Worm (Caenorhabditis elegans): Measurements from ENCODE around the gene F56C3.8.

The F56C3.8 gene

ce11 chrX:1393891-1394290 lies 9.5 kb upstream of the F56C3.8 start, which contains the start of gene F56C3.9:
TSS of gene F56C3.9 (minus strand) at chrX:1393991.
- no peak for TF ChIP-seq unc-62 (GFP tag; optimal IDR thresholded peaks at IDR 0.05)

- no peak for TF ChIP-seq unc-62 (GFP tag; optimal IDR thresholded peaks at IDR 0.05)
Measured at ce11 chrX:1389382-1389983, 5.0 kb upstream of the F56C3.8 start.

- no peak for TF ChIP-seq unc-62 (GFP tag; optimal IDR thresholded peaks at IDR 0.05)
Measured at ce11 chrX:1386893-1387367, 2.5 kb upstream of the F56C3.8 start, which contains the start of gene F56C3.1. TSS of gene F56C3.1 (plus strand) at chrX:1387317.

- TF ChIP-seq unc-62 (GFP tag; optimal IDR thresholded peaks at IDR 0.05) = no peak
Measured at ce11 chrX:1383546-1383945, 892 bp downstream of the F56C3.8 start.

- TF ChIP-seq unc-62 (GFP tag; optimal IDR thresholded peaks at IDR 0.05) = no peak
Measured at ce11 chrX:1381565-1381964, 2.9 kb downstream of the F56C3.8 start, which contains the start of gene F56C3.10. TSS of gene F56C3.10 (minus strand) at chrX:1381665.

- no peak for TF ChIP-seq unc-62 (GFP tag; optimal IDR thresholded peaks at IDR 0.05)
Measured at ce11 chrX:1379391-1379790, 5.0 kb downstream of the F56C3.8 start.

ce11 chrX:1372464-1372863 lies 12.0 kb downstream of the F56C3.8 start:
- no peak for TF ChIP-seq unc-62 (GFP tag; optimal IDR thresholded peaks at IDR 0.05)

- no peak for TF ChIP-seq unc-62 (GFP tag; optimal IDR thresholded peaks at IDR 0.05)
Measured at ce11 chrX:1371688-1372087, 12.8 kb downstream of the F56C3.8 start, which contains the start of gene fbxa-190. TSS of gene fbxa-190 (plus strand) at chrX:1372012.

ce11 chrX:1370736-1371281 lies 13.6 kb downstream of the F56C3.8 start, which contains the start of gene F56C3.7:
TSS of gene F56C3.7 (minus strand) at chrX:1370786.
- TF ChIP-seq unc-62 (GFP tag; optimal IDR thresholded peaks at IDR 0.05) = no peak

- TF ChIP-seq unc-62 (GFP tag; optimal IDR thresholded peaks at IDR 0.05) = no peak
Measured at ce11 chrX:1367416-1367815, 17.0 kb downstream of the F56C3.8 start, which contains the start of gene dgn-2. TSS of gene dgn-2 (minus strand) at chrX:1367516.

ce11 chrX:1360631-1361030 lies 23.8 kb downstream of the F56C3.8 start, which contains the start of gene F56C3.4:
TSS of gene F56C3.4 (minus strand) at chrX:1360731.
- TF ChIP-seq unc-62 (GFP tag; optimal IDR thresholded peaks at IDR 0.05) = no peak

- TF ChIP-seq unc-62 (GFP tag; optimal IDR thresholded peaks at IDR 0.05) = no peak
Measured at ce11 chrX:1358295-1358694, 26.1 kb downstream of the F56C3.8 start, which contains the start of gene F56C3.3. TSS of gene F56C3.3 (minus strand) at chrX:1358395.

- TF ChIP-seq unc-62 (GFP tag; optimal IDR thresholded peaks at IDR 0.05) = no peak
Measured at ce11 chrX:1344818-1345217, 39.6 kb downstream of the F56C3.8 start.

- no peak for TF ChIP-seq unc-62 (GFP tag; optimal IDR thresholded peaks at IDR 0.05)
Measured at ce11 chrX:1344321-1344720, 40.1 kb downstream of the F56C3.8 start, which contains the start of gene ins-39. TSS of gene ins-39 (minus strand) at chrX:1344421.

- no peak for TF ChIP-seq unc-62 (GFP tag; optimal IDR thresholded peaks at IDR 0.05)
Measured at ce11 chrX:1338906-1339673, 45.3 kb downstream of the F56C3.8 start.

- TF ChIP-seq unc-62 (GFP tag; optimal IDR thresholded peaks at IDR 0.05) = no peak
Measured at ce11 chrX:1337834-1338233, 46.6 kb downstream of the F56C3.8 start.
